Fruit fly (Drosophila melanogaster) whole organism, embryonic: ENCODE measurements around the gene CG1738.

Experiments
- Antp ChIP-seq: fragments of 200-800 bp; sonication (Bioruptor generic); optimal IDR thresholded peaks from 3 replicates; lab custom pipeline; 2016; ENCODE audit warnings: missing biosample characterization, missing genetic modification characterization
- CG10979 ChIP-seq: fragments of 200-800 bp; sonication (Bioruptor generic); optimal IDR thresholded peaks from 2 replicates; lab custom pipeline; 2018; ENCODE audit warnings: missing biosample characterization, mild to moderate bottlenecking, missing genetic modification characterization, moderate library complexity
- CG11456 ChIP-seq: fragments of 200-800 bp; sonication (Bioruptor generic); IDR thresholded peaks from 3 replicates; pipeline ENCODE4 v1.3.6; 2022; ENCODE audit warnings: missing biosample characterization, missing genetic modification characterization
- CG13894 ChIP-seq: fragments of 200-800 bp; sonication (Bioruptor generic); optimal IDR thresholded peaks from 3 replicates; lab custom pipeline; 2018; ENCODE audit warnings: missing biosample characterization, mild to moderate bottlenecking, missing genetic modification characterization, moderate library complexity
- CG14710 ChIP-seq: fragments of 200-800 bp; sonication (Bioruptor generic); optimal IDR thresholded peaks from 3 replicates; lab custom pipeline; 2019; ENCODE audit warnings: missing biosample characterization, mild to moderate bottlenecking, missing genetic modification characterization, moderate library complexity
- CG15073 ChIP-seq: fragments of 200-800 bp; sonication (Bioruptor generic); optimal IDR thresholded peaks from 2 replicates; lab custom pipeline; 2016; ENCODE audit warnings: missing biosample characterization, missing genetic modification characterization
- CG1529 ChIP-seq: fragments of 200-800 bp; sonication (Bioruptor generic); optimal IDR thresholded peaks from 3 replicates; lab custom pipeline; 2018; ENCODE audit warnings: missing biosample characterization, missing genetic modification characterization
- CG1602 ChIP-seq: fragments of 200-800 bp; sonication (Bioruptor generic); optimal IDR thresholded peaks from 3 replicates; lab custom pipeline; 2016; ENCODE audit warnings: missing biosample characterization, missing genetic modification characterization
- CG1603 ChIP-seq: fragments of 200-800 bp; sonication (Bioruptor generic); optimal IDR thresholded peaks from 2 replicates; lab custom pipeline; 2019; ENCODE audit warnings: missing biosample characterization, mild to moderate bottlenecking, missing genetic modification characterization, moderate library complexity
- CG16813 ChIP-seq: fragments of 200-800 bp; sonication (Bioruptor generic); IDR thresholded peaks from 3 replicates; pipeline ENCODE4 v1.3.6; 2022; ENCODE audit warnings: missing biosample characterization, missing genetic modification characterization; ENCODE audit not compliant: partially characterized antibody
- CG17385 ChIP-seq: fragments of 200-800 bp; sonication (Bioruptor generic); optimal IDR thresholded peaks from 3 replicates; lab custom pipeline; 2018; ENCODE audit warnings: missing biosample characterization, mild to moderate bottlenecking, missing genetic modification characterization
- CG17612 ChIP-seq: fragments of 200-800 bp; sonication (Bioruptor generic); IDR thresholded peaks from 2 replicates; pipeline ENCODE4 v1.3.6; 2022; ENCODE audit warnings: missing biosample characterization, missing genetic modification characterization
- CG18599 ChIP-seq: fragments of 200-800 bp; sonication (Bioruptor generic); optimal IDR thresholded peaks from 3 replicates; lab custom pipeline; 2017; ENCODE audit warnings: missing biosample characterization, missing genetic modification characterization, mild to moderate bottlenecking, moderate library complexity, missing genetic modification reagents
- CG18764 ChIP-seq: fragments of 200-800 bp; sonication (Bioruptor generic); optimal IDR thresholded peaks from 3 replicates; lab custom pipeline; 2016; ENCODE audit warnings: missing biosample characterization, missing genetic modification characterization
- CG2889 ChIP-seq: fragments of 200-800 bp; sonication (Bioruptor generic); IDR thresholded peaks from 3 replicates; pipeline ENCODE4 v1.3.6; 2022; ENCODE audit warnings: missing biosample characterization, missing genetic modification characterization
- CG3065 ChIP-seq: fragments of 200-800 bp; sonication (Bioruptor generic); optimal IDR thresholded peaks from 2 replicates; lab custom pipeline; 2016; ENCODE audit warnings: missing biosample characterization, missing genetic modification characterization
- CG3281 ChIP-seq: fragments of 200-800 bp; sonication (Bioruptor generic); optimal IDR thresholded peaks from 3 replicates; lab custom pipeline; 2017; ENCODE audit warnings: missing biosample characterization, mild to moderate bottlenecking, missing genetic modification characterization
- CG4707 ChIP-seq: fragments of 200-800 bp; sonication (Bioruptor generic); optimal IDR thresholded peaks from 2 replicates; lab custom pipeline; 2018; ENCODE audit warnings: missing biosample characterization, mild to moderate bottlenecking, missing genetic modification characterization, moderate library complexity
- CG6654 ChIP-seq: fragments of 200-800 bp; sonication (Bioruptor generic); optimal IDR thresholded peaks from 2 replicates; lab custom pipeline; 2017; ENCODE audit warnings: missing biosample characterization, mild to moderate bottlenecking, missing genetic modification characterization
- CG6689 ChIP-seq: fragments of 200-800 bp; sonication (Bioruptor generic); IDR thresholded peaks from 2 replicates; pipeline ENCODE4 v1.3.6; 2022; ENCODE audit warnings: missing biosample characterization, missing genetic modification characterization
- CG6791 ChIP-seq: fragments of 200-800 bp; sonication (Bioruptor generic); IDR thresholded peaks from 3 replicates; pipeline ENCODE4 v1.3.6; 2022; ENCODE audit warnings: missing biosample characterization, missing genetic modification characterization; ENCODE audit not compliant: partially characterized antibody
- CG7271 ChIP-seq: fragments of 200-800 bp; sonication (Bioruptor generic); optimal IDR thresholded peaks from 2 replicates; lab custom pipeline; 2018; ENCODE audit warnings: missing biosample characterization, mild to moderate bottlenecking, missing genetic modification characterization, moderate library complexity
- CTCF ChIP-seq: fragments of 200-800 bp; sonication (Bioruptor generic); optimal IDR thresholded peaks from 2 replicates; lab custom pipeline; 2017; ENCODE audit warnings: missing biosample characterization, mild to moderate bottlenecking, missing genetic modification characterization, moderate library complexity
- E2f1 ChIP-seq: fragments of 200-800 bp; sonication (Bioruptor generic); IDR thresholded peaks from 2 replicates; pipeline ENCODE4 v1.3.6; 2022; ENCODE audit warnings: missing biosample characterization, missing genetic modification characterization
- Neu2 ChIP-seq: fragments of 200-800 bp; sonication (Bioruptor generic); optimal IDR thresholded peaks from 3 replicates; lab custom pipeline; 2016; ENCODE audit warnings: missing biosample characterization, missing genetic modification characterization, borderline replicate concordance
- Nf-YA ChIP-seq: fragments of 200-800 bp; sonication (Bioruptor generic); IDR thresholded peaks from 2 replicates; pipeline ENCODE4 v1.3.6; 2022; ENCODE audit warnings: missing biosample characterization, missing genetic modification characterization
- Oaz ChIP-seq: fragments of 200-800 bp; sonication (Bioruptor generic); IDR thresholded peaks from 2 replicates; pipeline ENCODE4 v1.3.6; 2022; ENCODE audit warnings: missing biosample characterization, missing genetic modification characterization
- Ssrp ChIP-seq: fragments of 200-800 bp; sonication (Bioruptor generic); optimal IDR thresholded peaks from 2 replicates; lab custom pipeline; 2018; ENCODE audit warnings: missing biosample characterization, mild to moderate bottlenecking, missing genetic modification characterization, moderate library complexity
- YL-1 ChIP-seq: fragments of 200-800 bp; sonication (Bioruptor generic); optimal IDR thresholded peaks from 3 replicates; lab custom pipeline; 2017; ENCODE audit warnings: missing biosample characterization, mild to moderate bottlenecking, missing genetic modification characterization
- ab ChIP-seq: fragments of 200-800 bp; sonication (Bioruptor generic); optimal IDR thresholded peaks from 2 replicates; lab custom pipeline; 2016; ENCODE audit warnings: missing biosample characterization, missing genetic modification characterization
- ato ChIP-seq: fragments of 200-800 bp; sonication (Bioruptor generic); IDR thresholded peaks from 2 replicates; pipeline ENCODE4 v1.3.6; 2022; ENCODE audit warnings: missing biosample characterization, missing genetic modification characterization; ENCODE audit not compliant: partially characterized antibody
- bab2 ChIP-seq: fragments of 200-800 bp; sonication (Bioruptor generic); optimal IDR thresholded peaks from 2 replicates; lab custom pipeline; 2016; ENCODE audit warnings: missing biosample characterization, missing genetic modification characterization
- bigmax ChIP-seq: fragments of 200-800 bp; sonication (Bioruptor generic); optimal IDR thresholded peaks from 2 replicates; lab custom pipeline; 2018; ENCODE audit warnings: missing biosample characterization, mild to moderate bottlenecking, missing genetic modification characterization
- cato ChIP-seq: fragments of 200-800 bp; sonication (Bioruptor generic); optimal IDR thresholded peaks from 2 replicates; lab custom pipeline; 2016; ENCODE audit warnings: missing biosample characterization, missing genetic modification characterization, borderline replicate concordance
- cg ChIP-seq: fragments of 200-800 bp; sonication (Bioruptor generic); optimal IDR thresholded peaks from 3 replicates; lab custom pipeline; 2019; ENCODE audit warnings: missing biosample characterization, mild to moderate bottlenecking, missing genetic modification characterization, moderate library complexity
- dmrt11E ChIP-seq: fragments of 200-800 bp; sonication (Bioruptor generic); optimal IDR thresholded peaks from 3 replicates; lab custom pipeline; 2018; ENCODE audit warnings: missing biosample characterization, mild to moderate bottlenecking, missing genetic modification characterization, moderate library complexity
- ewg ChIP-seq: fragments of 200-800 bp; sonication (Bioruptor generic); optimal IDR thresholded peaks from 3 replicates; lab custom pipeline; 2017; ENCODE audit warnings: mild to moderate bottlenecking, missing biosample characterization, missing genetic modification reagents, missing genetic modification characterization
- fd102C ChIP-seq: fragments of 200-800 bp; sonication (Bioruptor generic); optimal IDR thresholded peaks from 2 replicates; lab custom pipeline; 2018; ENCODE audit warnings: missing biosample characterization, mild to moderate bottlenecking, missing genetic modification characterization, moderate library complexity
- gfzf ChIP-seq: fragments of 200-800 bp; sonication (Bioruptor generic); optimal IDR thresholded peaks from 2 replicates; lab custom pipeline; 2016; ENCODE audit warnings: missing biosample characterization, mild to moderate bottlenecking, missing genetic modification characterization, moderate library complexity
- jigr1 ChIP-seq: fragments of 200-800 bp; sonication (Bioruptor generic); IDR thresholded peaks from 3 replicates; pipeline ENCODE4 v1.3.6; 2022; ENCODE audit warnings: missing biosample characterization, missing genetic modification characterization
- nerfin-2 ChIP-seq: fragments of 200-800 bp; sonication (Bioruptor generic); IDR thresholded peaks from 2 replicates; pipeline ENCODE4 v1.3.6; 2022; ENCODE audit warnings: missing biosample characterization, missing genetic modification characterization; ENCODE audit not compliant: partially characterized antibody
- oc ChIP-seq: fragments of 200-800 bp; sonication (Bioruptor generic); optimal IDR thresholded peaks from 2 replicates; lab custom pipeline; 2018; ENCODE audit warnings: missing biosample characterization, mild to moderate bottlenecking, missing genetic modification characterization, moderate library complexity
- otp ChIP-seq: fragments of 200-800 bp; sonication (Bioruptor generic); IDR thresholded peaks from 3 replicates; pipeline ENCODE4, ENCODE4 v1.3.6; 2022; ENCODE audit warnings: missing biosample characterization, missing genetic modification characterization
- rib ChIP-seq: fragments of 200-800 bp; sonication (Bioruptor generic); IDR thresholded peaks from 2 replicates; pipeline ENCODE4 v1.3.6; 2022; ENCODE audit warnings: missing biosample characterization, missing genetic modification characterization
- ro ChIP-seq: fragments of 200-800 bp; sonication (Bioruptor generic); IDR thresholded peaks from 2 replicates; pipeline ENCODE4 v1.3.6; 2022; ENCODE audit warnings: missing biosample characterization, missing genetic modification characterization
- sim ChIP-seq: fragments of 200-800 bp; sonication (Bioruptor generic); IDR thresholded peaks from 2 replicates; pipeline ENCODE4 v1.3.6; 2022; ENCODE audit warnings: missing biosample characterization, missing genetic modification characterization
- slp2 ChIP-seq: fragments of 200-800 bp; sonication (Bioruptor generic); optimal IDR thresholded peaks from 2 replicates; lab custom pipeline; 2016; ENCODE audit warnings: missing biosample characterization, missing genetic modification characterization
- trh ChIP-seq: fragments of 200-800 bp; sonication (Bioruptor generic); optimal IDR thresholded peaks from 2 replicates; lab custom pipeline; 2016; ENCODE audit warnings: missing biosample characterization, missing genetic modification characterization
- vfl ChIP-seq: fragments of 200-800 bp; sonication (Bioruptor generic); optimal IDR thresholded peaks from 2 replicates; lab custom pipeline; 2016; ENCODE audit warnings: missing biosample characterization, missing genetic modification characterization
- wek ChIP-seq: fragments of 200-800 bp; sonication (Bioruptor generic); optimal IDR thresholded peaks from 3 replicates; lab custom pipeline; 2018; ENCODE audit warnings: missing biosample characterization, mild to moderate bottlenecking, missing genetic modification characterization, moderate library complexity
- zf30C ChIP-seq: fragments of 200-800 bp; sonication (Bioruptor generic); optimal IDR thresholded peaks from 3 replicates; lab custom pipeline; 2018; ENCODE audit warnings: missing biosample characterization, mild to moderate bottlenecking, missing genetic modification characterization

CG1738 gene

DNA sequence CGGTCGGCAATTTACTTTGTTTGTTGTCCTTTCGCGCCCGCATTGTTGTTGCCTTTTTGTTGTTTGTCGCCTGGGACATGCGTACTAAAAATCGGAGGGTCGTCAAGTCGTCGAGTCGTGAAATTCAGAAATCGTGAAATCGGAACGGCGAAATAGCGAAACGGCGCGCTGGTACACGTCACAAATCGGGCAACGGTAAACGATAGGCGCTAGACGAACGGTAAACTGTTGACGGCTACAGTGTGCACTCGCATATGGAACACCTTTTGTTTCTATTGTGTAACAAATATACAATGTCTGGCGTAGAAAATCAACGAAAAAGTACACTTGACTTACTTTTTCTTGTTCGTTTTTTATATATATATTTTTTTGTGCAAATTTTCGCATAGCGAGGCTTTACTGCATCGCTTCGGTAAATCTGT lies 35.2 kb downstream of the CG1738 start (continued):
- TF ChIP-seq Nf-YA (GFP tag; lab: Robert Waterston, UW) (peak; percentile 18; the same call in 1 of the 2 replicates), wek (GFP tag; lab: Kevin White, UChicago) (no peak), vfl (GFP tag; lab: Kevin White, UChicago) (peak; percentile 47), CG11456 (GFP tag; lab: Robert Waterston, UW) (peak; percentile 86), CG14710 (no peak), sim (GFP tag; lab: Robert Waterston, UW) (no peak), CG7271 (tag; lab: Kevin White, UChicago) (no peak), bab2 (GFP tag; lab: Kevin White, UChicago) (peak; percentile 59), gfzf (GFP tag; lab: Kevin White, UChicago) (no peak), rib (peak; percentile 58; the same call in 1 of the 2 replicates), cato (GFP tag; lab: Kevin White, UChicago) (no peak), fd102C (GFP tag; lab: Kevin White, UChicago) (no peak), ato (GFP tag; lab: Robert Waterston, UW) (no peak), CG2889 (GFP tag; lab: Robert Waterston, UW) (peak; percentile 65; the same call in 2 of the 3 replicates), CG3281 (GFP tag; lab: Kevin White, UChicago) (peak; percentile 79), CG18599 (GFP tag; lab: Kevin White, UChicago) (peak; percentile 90), zf30C (GFP tag; lab: Kevin White, UChicago) (no peak), CG6654 (GFP tag; lab: Kevin White, UChicago) (no peak), nerfin-2 (no peak), ewg (GFP tag; lab: Kevin White, UChicago) (peak; percentile 81), trh (GFP tag; lab: Kevin White, UChicago) (no peak), CG1602 (peak; percentile 19), CG1603 (tag; lab: Kevin White, UChicago) (no peak), ro (peak; percentile 43; the same call in 1 of the 2 replicates), Oaz (GFP tag; lab: Robert Waterston, UW) (peak; percentile 64), CG15073 (GFP tag; lab: Kevin White, UChicago) (no peak), CG1529 (GFP tag; lab: Kevin White, UChicago) (no peak), bigmax (GFP tag; lab: Kevin White, UChicago) (no peak), CG6791 (GFP tag; lab: Robert Waterston, UW) (no peak), CG10979 (tag; lab: Kevin White, UChicago) (no peak), CG18764 (GFP tag; lab: Kevin White, UChicago) (peak; percentile 18), YL-1 (GFP tag; lab: Kevin White, UChicago) (no peak), E2f1 (peak; percentile 71), Neu2 (GFP tag; lab: Kevin White, UChicago) (no peak), CG4707 (no peak), ab (GFP tag; lab: Kevin White, UChicago) (no peak), CG13894 (tag; lab: Kevin White, UChicago) (peak; percentile 81), jigr1 (GFP tag; lab: Robert Waterston, UW) (peak; percentile 46; the same call in 1 of the 3 replicates), otp (GFP tag; lab: Robert Waterston, UW) (no peak), Ssrp (tag; lab: Kevin White, UChicago) (peak; percentile 21), oc (tag; lab: Kevin White, UChicago) (peak; percentile 27), slp2 (GFP tag; lab: Kevin White, UChicago) (peak; percentile 31), Antp (peak; percentile 46), CG17385 (GFP tag; lab: Kevin White, UChicago) (peak; percentile 65), CG3065 (GFP tag; lab: Kevin White, UChicago) (no peak), CG6689 (GFP tag; lab: Robert Waterston, UW) (peak; percentile 66), cg (no peak), dmrt11E (no peak), CTCF (GFP tag; lab: Kevin White, UChicago) (peak; percentile 9), CG16813 (no peak), CG17612 (GFP tag; lab: Robert Waterston, UW) (peak; percentile 58)
